Worm (Caenorhabditis elegans) whole organism, early embryonic: ENCODE results near the gene F25G6.8.

Source experiments
- B0310.2 ChIP-seq: sonication (generic microtip); optimal IDR thresholded peaks from 2 replicates; lab custom pipeline; 2016; ENCODE audit warnings: mild to moderate bottlenecking, missing genetic modification characterization, missing compliant biosample characterization
- aly-1 ChIP-seq: sonication (generic microtip); optimal IDR thresholded peaks from 2 replicates; lab custom pipeline; 2016; ENCODE audit warnings: missing genetic modification characterization, missing compliant biosample characterization
- ama-1 ChIP-seq: fragments of 150-350 bp; optimal IDR thresholded peaks from 2 replicates; lab custom pipeline; 2014
- hmg-4 ChIP-seq: fragments of 200-800 bp; sonication (Bioruptor generic); optimal IDR thresholded peaks from 2 replicates; lab custom pipeline; 2018; ENCODE audit warnings: mild to moderate bottlenecking, missing genetic modification characterization, missing compliant biosample characterization
- scrt-1 ChIP-seq: fragments of 200-800 bp; sonication (Bioruptor generic); IDR thresholded peaks from 2 replicates; pipeline ENCODE4 v1.3.6; 2022; ENCODE audit warnings: missing genetic modification characterization, missing compliant biosample characterization
- tbx-37 ChIP-seq: fragments of 200-800 bp; sonication (Bioruptor generic); conservative IDR thresholded peaks from 2 replicates; pipeline ENCODE4 v1.3.6; 2022; ENCODE audit warnings: missing genetic modification reagents, missing genetic modification characterization, missing compliant biosample characterization
- tra-4 ChIP-seq: sonication (generic microtip); optimal IDR thresholded peaks from 2 replicates; lab custom pipeline; 2017; ENCODE audit warnings: missing genetic modification characterization, missing compliant biosample characterization

DNA sequence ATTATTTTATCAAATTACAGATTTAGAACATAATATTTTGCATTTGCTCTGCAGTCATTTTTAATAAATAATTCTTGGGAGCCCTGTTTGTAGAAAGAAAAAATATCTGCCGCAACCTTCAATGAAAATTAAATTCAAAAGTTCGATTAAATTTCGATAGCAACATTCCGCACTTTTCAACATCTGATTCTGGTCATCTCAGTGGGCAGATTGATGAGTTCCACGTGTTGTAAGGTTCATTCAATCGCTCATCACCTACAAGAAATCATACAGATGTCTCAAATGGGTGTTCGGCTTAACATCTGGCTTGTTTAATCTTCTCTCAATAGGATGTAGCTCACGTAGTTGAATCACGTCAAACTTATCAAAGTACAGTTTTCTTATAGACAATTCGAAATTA lies 35.0 kb upstream of the F25G6.8 start:
- no peak for TF ChIP-seq ama-1 (lab: Kevin White, UChicago)
- no peak for TF ChIP-seq tbx-37 (GFP tag; lab: Robert Waterston, UW)
- no peak for TF ChIP-seq hmg-4 (GFP tag; lab: Kevin White, UChicago)
- no peak for TF ChIP-seq scrt-1 (GFP tag; lab: Robert Waterston, UW)
- no peak for TF ChIP-seq tra-4 (tag; lab: Kevin White, UChicago)
- TF ChIP-seq B0310.2 (tag; lab: Kevin White, UChicago), result no peak
- no peak for TF ChIP-seq aly-1 (tag; lab: Kevin White, UChicago)
